Fruit fly (Drosophila melanogaster) whole organism, pupa: Measurements from ENCODE around the gene CkIIalpha-i1.

Experiments used
- CG10348 ChIP-seq: fragments of 200-800 bp; sonication (Bioruptor generic); IDR thresholded peaks from 2 replicates; pipeline ENCODE4 v1.3.6; 2022; ENCODE audit warnings: missing biosample characterization, missing genetic modification characterization
- CG12605 ChIP-seq: fragments of 200-800 bp; sonication (Bioruptor generic); IDR thresholded peaks from 2 replicates; pipeline ENCODE4 v1.3.6; 2022; ENCODE audit warnings: missing biosample characterization, missing genetic modification characterization
- CG17806 ChIP-seq: fragments of 200-800 bp; sonication (Bioruptor generic); optimal IDR thresholded peaks from 2 replicates; lab custom pipeline; 2018; ENCODE audit warnings: missing biosample characterization, mild to moderate bottlenecking, missing genetic modification characterization, moderate library complexity
- Pif1A ChIP-seq: fragments of 200-800 bp; sonication (Bioruptor generic); optimal IDR thresholded peaks from 3 replicates; lab custom pipeline; 2016; ENCODE audit warnings: missing biosample characterization, missing genetic modification characterization

dm6 chr3L:15823780-15824423, 7.1 kb downstream of the CkIIalpha-i1 start:
- TF ChIP-seq CG17806 (tag; lab: Kevin White, UChicago) (no peak), CG10348 (GFP tag; lab: Robert Waterston, UW) (no peak), CG12605 (GFP tag; lab: Robert Waterston, UW) (peak; percentile 10; the same call in 1 of the 2 replicates), Pif1A (GFP tag; lab: Kevin White, UChicago) (no peak)
